Fruit fly (Drosophila melanogaster) whole organism: ENCODE results near the gene Gr9a.

Experiments
- CG8478 ChIP-seq: fragments of >200 bp; optimal IDR thresholded peaks from 2 replicates; lab custom pipeline; 2018; ENCODE audit warnings: inconsistent platforms
- Dll ChIP-seq: fragments of >200 bp; optimal IDR thresholded peaks from 2 replicates; lab custom pipeline; 2017
- EcR ChIP-seq, 2 experiments: fragments of >200 bp; optimal IDR thresholded peaks; 2 replicates each; lab custom pipeline; 2017; ENCODE audit warnings: missing biosample characterization in 2 of 2, missing genetic modification characterization in 2 of 2, missing genetic modification reagents in 2 of 2
- pan ChIP-seq: fragments of >200 bp; optimal IDR thresholded peaks from 2 replicates; lab custom pipeline; 2017
- psq ChIP-seq: fragments of >200 bp; optimal IDR thresholded peaks from 2 replicates; lab custom pipeline; 2017
- usp ChIP-seq: fragments of >200 bp; optimal IDR thresholded peaks from 2 replicates; lab custom pipeline; 2017; ENCODE audit warnings: missing biosample characterization, missing genetic modification characterization, mixed read lengths

DNA sequence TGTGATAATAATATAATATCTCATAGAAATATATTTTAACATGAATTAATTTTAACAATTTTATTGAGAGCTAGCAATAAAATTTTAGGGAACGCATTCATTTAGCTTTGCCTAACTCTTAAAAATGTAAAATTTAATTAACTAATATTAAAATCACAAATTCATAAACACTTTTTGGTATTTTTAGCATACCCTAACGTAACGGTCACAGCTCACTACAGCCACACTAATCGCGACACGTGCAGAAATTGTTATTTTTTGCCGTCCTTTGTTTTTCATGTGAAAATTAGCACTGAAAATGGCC is 21.5 kb downstream of the Gr9a start, which contains the start of gene CG2972:
- TF ChIP-seq usp (GFP tag; lab: Kevin White, UChicago) = no peak
- TF ChIP-seq pan (lab: Kevin White, UChicago) = no peak
- TF ChIP-seq EcR (GFP tag; optimal IDR thresholded peaks at IDR 0.05; lab: Kevin White, UChicago) = no peak
- no peak for TF ChIP-seq CG8478
- TF ChIP-seq psq (lab: Kevin White, UChicago) = no peak
- TF ChIP-seq Dll (lab: Kevin White, UChicago) = no peak
